Worm (Caenorhabditis elegans): ENCODE measurements around the gene col-121.

- TF ChIP-seq pqm-1 (tag; optimal IDR thresholded peaks at IDR 0.05) (no peak), pha-4 (tag; optimal IDR thresholded peaks at IDR 0.05) (no peak), ZK546.5 (tag; optimal IDR thresholded peaks at IDR 0.05) (no peak), skn-1 (tag; optimal IDR thresholded peaks at IDR 0.05) (no peak), fos-1 (tag; optimal IDR thresholded peaks at IDR 0.05) (no peak), nhr-23 (tag; optimal IDR thresholded peaks at IDR 0.05) (no peak), ceh-82 (tag; optimal IDR thresholded peaks at IDR 0.05) (no peak), nhr-77 (tag; optimal IDR thresholded peaks at IDR 0.05) (no peak)
Observed at ce11 chrIV:9374529-9374928, 21.5 kb downstream of the col-121 start, which contains the start of gene C10C5.3.
